Worm (Caenorhabditis elegans) whole organism, late embryonic: Measurements from ENCODE around the gene prx-14.

Source experiments
- K02D7.2 ChIP-seq: sonication (generic microtip); optimal IDR thresholded peaks from 2 replicates; lab custom pipeline; 2017; ENCODE audit warnings: mild to moderate bottlenecking, missing genetic modification characterization, missing compliant biosample characterization
- K09A11.1 ChIP-seq: sonication (generic microtip); optimal IDR thresholded peaks from 2 replicates; lab custom pipeline; 2017; ENCODE audit warnings: antibody characterized with exemption, mild to moderate bottlenecking, missing genetic modification characterization, missing compliant biosample characterization; ENCODE audit not compliant: insufficient read depth
- ama-1 ChIP-seq: fragments of 150-350 bp; optimal IDR thresholded peaks from 2 replicates; lab custom pipeline; 2014
- ceh-22 ChIP-seq: sonication (generic microtip); optimal IDR thresholded peaks from 2 replicates; lab custom pipeline; 2017; ENCODE audit warnings: missing biosample characterization, missing genetic modification characterization
- ceh-30 ChIP-seq: fragments of 150-350 bp; optimal IDR thresholded peaks from 2 replicates; lab custom pipeline; 2014; ENCODE audit warnings: missing biosample characterization, missing genetic modification characterization
- ceh-34 ChIP-seq: sonication (generic microtip); optimal IDR thresholded peaks from 2 replicates; lab custom pipeline; 2016; ENCODE audit warnings: mild to moderate bottlenecking, missing genetic modification characterization, missing compliant biosample characterization
- lim-6 ChIP-seq: sonication (generic microtip); optimal IDR thresholded peaks from 2 replicates; lab custom pipeline; 2016; ENCODE audit warnings: missing genetic modification characterization, missing compliant biosample characterization
- nhr-11 ChIP-seq: fragments of 150-350 bp; optimal IDR thresholded peaks from 2 replicates; lab custom pipeline; 2014; ENCODE audit warnings: missing biosample characterization, missing genetic modification characterization
- pha-2 ChIP-seq: sonication (generic microtip); optimal IDR thresholded peaks from 2 replicates; lab custom pipeline; 2017; ENCODE audit warnings: mild to moderate bottlenecking, missing genetic modification characterization, missing compliant biosample characterization
- pha-4 ChIP-seq: fragments of 150-350 bp; optimal IDR thresholded peaks from 2 replicates; lab custom pipeline; 2018; ENCODE audit warnings: missing biosample characterization, missing genetic modification reagents, missing genetic modification characterization
- sox-4 ChIP-seq: sonication (generic microtip); optimal IDR thresholded peaks from 2 replicates; lab custom pipeline; 2017; ENCODE audit warnings: mild to moderate bottlenecking, missing genetic modification characterization, inconsistent platforms, missing compliant biosample characterization
- tbx-2 ChIP-seq: sonication (generic microtip); optimal IDR thresholded peaks from 2 replicates; lab custom pipeline; 2016; ENCODE audit warnings: missing genetic modification characterization, missing compliant biosample characterization
- ttx-3 ChIP-seq: sonication (generic microtip); optimal IDR thresholded peaks from 2 replicates; lab custom pipeline; 2016; ENCODE audit warnings: missing genetic modification reagents, missing genetic modification characterization, missing compliant biosample characterization
- unc-86 ChIP-seq: sonication (generic microtip); optimal IDR thresholded peaks from 2 replicates; lab custom pipeline; 2016; ENCODE audit warnings: missing genetic modification characterization, missing compliant biosample characterization

- TF ChIP-seq pha-2: no peak
- no peak for TF ChIP-seq unc-86 (tag; lab: Kevin White, UChicago)
- TF ChIP-seq ceh-22 (tag; lab: Kevin White, UChicago): no peak
- TF ChIP-seq ama-1 (lab: Kevin White, UChicago): no peak
- TF ChIP-seq lim-6 (tag; lab: Kevin White, UChicago): no peak
- TF ChIP-seq ceh-34: no peak
- no peak for TF ChIP-seq nhr-11 (tag; lab: Kevin White, UChicago)
- no peak for TF ChIP-seq K02D7.2 (tag; lab: Kevin White, UChicago)
- TF ChIP-seq ttx-3 (tag; lab: Kevin White, UChicago): no peak
- no peak for TF ChIP-seq tbx-2 (tag; lab: Kevin White, UChicago)
- TF ChIP-seq pha-4 (tag; lab: Kevin White, UChicago): no peak
- TF ChIP-seq K09A11.1 (tag; lab: Kevin White, UChicago): no peak
- no peak for TF ChIP-seq ceh-30 (tag; lab: Kevin White, UChicago)
- no peak for TF ChIP-seq sox-4
These were observed 18.1 kb upstream of the prx-14 start, which contains the start of gene C08F8.6 for ce11 chrIV:11164831-11165230.
